Worm (Caenorhabditis elegans) whole organism, midembryonic: Measurements from ENCODE around the gene frm-7.

Source experiments
- T22C8.4 ChIP-seq: fragments of 200-800 bp; sonication (Bioruptor generic); IDR thresholded peaks from 2 replicates; pipeline ENCODE4 v1.3.6; 2022; ENCODE audit warnings: missing genetic modification characterization, missing compliant biosample characterization
- flt-1 ChIP-seq: fragments of 200-800 bp; sonication (Bioruptor generic); IDR thresholded peaks from 2 replicates; pipeline ENCODE4 v1.3.6; 2022; ENCODE audit warnings: missing genetic modification characterization, missing compliant biosample characterization
- klf-2 ChIP-seq: fragments of 200-800 bp; sonication (Bioruptor generic); conservative IDR thresholded peaks from 2 replicates; pipeline ENCODE4 v1.3.6; 2022; ENCODE audit warnings: missing genetic modification reagents, missing genetic modification characterization, missing compliant biosample characterization
- med-1 ChIP-seq: sonication (generic microtip); optimal IDR thresholded peaks from 2 replicates; lab custom pipeline; 2017; ENCODE audit warnings: missing genetic modification characterization, mild to moderate bottlenecking, missing compliant biosample characterization, antibody characterized with exemption, missing genetic modification reagents; ENCODE audit not compliant: insufficient read depth
- ref-1 ChIP-seq: fragments of 200-800 bp; sonication (Bioruptor generic); conservative IDR thresholded peaks from 2 replicates; pipeline ENCODE4 v1.3.6; 2022; ENCODE audit warnings: missing genetic modification reagents, missing genetic modification characterization, missing compliant biosample characterization
- ztf-23 ChIP-seq: fragments of 200-800 bp; sonication (Bioruptor generic); IDR thresholded peaks from 2 replicates; pipeline ENCODE4 v1.3.6; 2022; ENCODE audit warnings: missing genetic modification reagents, missing genetic modification characterization, missing compliant biosample characterization
- ztf-29 ChIP-seq: fragments of 200-800 bp; sonication (Bioruptor generic); IDR thresholded peaks from 2 replicates; pipeline ENCODE4 v1.3.6; 2022; ENCODE audit warnings: missing genetic modification reagents, missing genetic modification characterization, missing compliant biosample characterization

DNA sequence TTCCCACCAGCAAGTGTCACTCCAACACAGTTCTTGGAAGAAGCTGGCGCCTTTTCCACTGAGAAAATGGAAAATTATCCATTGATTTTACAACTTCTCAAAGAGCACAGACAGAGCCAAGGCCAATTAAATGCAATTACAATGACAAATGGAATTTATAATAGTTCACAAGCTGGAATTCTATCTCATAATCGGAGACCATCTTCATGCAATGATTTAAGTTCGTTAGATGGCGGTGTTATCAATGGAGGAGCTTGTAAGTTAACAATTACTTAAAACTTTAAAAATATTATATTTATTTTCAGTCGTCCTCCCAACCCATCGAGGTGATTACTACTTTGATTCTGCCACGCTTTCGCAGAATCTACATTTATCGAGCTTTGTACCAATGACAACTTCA, 3.4 kb downstream of the frm-7 start:
- TF ChIP-seq ztf-29 (no peak), T22C8.4 (GFP tag; lab: Robert Waterston, UW) (no peak), klf-2 (GFP tag; lab: Robert Waterston, UW) (no peak), ztf-23 (no peak), flt-1 (GFP tag; lab: Robert Waterston, UW) (no peak), ref-1 (GFP tag; lab: Robert Waterston, UW) (no peak), med-1 (GFP tag; lab: Kevin White, UChicago) (no peak)
